Worm (Caenorhabditis elegans): ENCODE measurements around the gene str-161.
"Not testable (repeated sequence)": the region's sequence is repeated elsewhere in the genome, so short reads cannot be mapped to it uniquely, and the experiment has no call there.

Gene str-161

ce11 chrIV:4903961-4904360 is at the start of gene str-161:
TSS of gene str-161 (minus strand) at chrIV:4904061.
- TF ChIP-seq snpc-1.1 (tag; optimal IDR thresholded peaks at IDR 0.05; ENCODE audit: insufficient read depth) (no peak), F23B12.7 (tag; optimal IDR thresholded peaks at IDR 0.05; ENCODE audit: insufficient read depth) (no peak), lir-1 (GFP tag; conservative IDR thresholded peaks at IDR 0.05) (no peak), ztf-22 (GFP tag; optimal IDR thresholded peaks at IDR 0.05) (no peak), tbx-9 (tag; optimal IDR thresholded peaks at IDR 0.05; ENCODE audit: borderline replicate concordance) (no peak), F39B2.1 (GFP tag; IDR thresholded peaks at IDR 0.05) (no peak), let-526 (GFP tag; IDR thresholded peaks at IDR 0.05) (no peak), aptf-3 (GFP tag; IDR thresholded peaks at IDR 0.05) (no peak), repo-1 (tag; optimal IDR thresholded peaks at IDR 0.05) (no peak), ztf-18 (tag; optimal IDR thresholded peaks at IDR 0.05) (no peak), C17E4.6 (GFP tag; IDR thresholded peaks at IDR 0.05) (no peak), bed-2 (GFP tag; IDR thresholded peaks at IDR 0.05) (no peak), nfyb-1 (GFP tag; IDR thresholded peaks at IDR 0.05) (no peak), unc-130 (GFP tag; optimal IDR thresholded peaks at IDR 0.05) (no peak), hlh-26 (GFP tag; conservative IDR thresholded peaks at IDR 0.05) (no peak), ztf-3 (GFP tag; optimal IDR thresholded peaks at IDR 0.05) (no peak), pha-4 (tag; optimal IDR thresholded peaks at IDR 0.05) (no peak), sdz-38 (tag; optimal IDR thresholded peaks at IDR 0.05) (no peak), dpl-1 (GFP tag; optimal IDR thresholded peaks at IDR 0.05) (no peak), ztf-26 (tag; optimal IDR thresholded peaks at IDR 0.05) (no peak)

- TF ChIP-seq Y53G8AR.9 (GFP tag; conservative IDR thresholded peaks at IDR 0.05) (0 out of 2 replicates have a peak, but pooled peaks have one; percentile 50), tbp1 (GFP tag; optimal IDR thresholded peaks at IDR 0.05) (peak; percentile 89), rpc-1 (optimal IDR thresholded peaks at IDR 0.05) (peak; percentile 44), rpc-1 (tag; optimal IDR thresholded peaks at IDR 0.05) (peak; percentile 64), B0261.1 (tag; optimal IDR thresholded peaks at IDR 0.05) (peak; percentile 69), bed-1 (GFP tag; IDR thresholded peaks at IDR 0.05) (peak; percentile 76; the same call in 1 of the 2 replicates), ceh-100 (GFP tag; IDR thresholded peaks at IDR 0.05) (peak; percentile 58), madf-8 (GFP tag; conservative IDR thresholded peaks at IDR 0.05) (0 out of 2 replicates have a peak, but pooled peaks have one; percentile 18), T07F8.4 (tag; optimal IDR thresholded peaks at IDR 0.05) (peak; percentile 16), snpc-4 (tag; optimal IDR thresholded peaks at IDR 0.05) (peak in 1 of 4 experiments; percentile 83), rcor-1 (GFP tag; IDR thresholded peaks at IDR 0.05) (peak; percentile 24; the same call in 1 of the 2 replicates), let-526 (GFP tag; IDR thresholded peaks at IDR 0.05) (0 out of 2 replicates have a peak, but pooled peaks have one; percentile 44)
- TF ChIP-seq snpc-4 (GFP tag; optimal IDR thresholded peaks at IDR 0.05): not testable (repeated sequence)
Observed at ce11 chrIV:4949729-4950128, 45.9 kb upstream of the str-161 start.

DNA sequence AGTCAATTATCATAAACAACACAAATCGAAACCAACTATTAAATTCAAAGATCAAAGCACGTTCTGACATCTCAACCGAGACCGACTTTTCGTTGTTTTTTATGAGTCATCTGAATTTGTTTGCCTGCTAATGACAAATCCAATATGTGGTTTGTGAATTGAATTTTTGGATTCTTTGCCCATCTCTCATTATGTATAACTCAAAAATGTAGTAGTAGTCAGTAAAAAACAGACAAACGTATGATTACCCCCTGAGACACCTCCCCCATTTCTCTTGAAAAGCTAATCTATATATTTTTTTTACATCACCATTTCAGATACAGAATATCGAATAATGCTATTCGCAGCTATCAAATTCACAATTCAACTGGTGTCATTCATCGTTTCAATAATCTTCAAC is 41.9 kb upstream of the str-161 start, which contains the start of gene str-169:
Gene str-169, plus strand, starts transcription at position 301 of the 400 bp plus-strand sequence.
- TF ChIP-seq D2030.7 (GFP tag; IDR thresholded peaks at IDR 0.05) (no peak), hmg-20 (GFP tag; IDR thresholded peaks at IDR 0.05) (no peak), rpc-1 (optimal IDR thresholded peaks at IDR 0.05) (no peak), rpc-1 (tag; optimal IDR thresholded peaks at IDR 0.05) (no peak), sdz-38 (tag; optimal IDR thresholded peaks at IDR 0.05) (no peak), lsy-27 (tag; optimal IDR thresholded peaks at IDR 0.05; ENCODE audit: borderline replicate concordance, insufficient read depth) (no peak), hsf-1 (GFP tag; IDR thresholded peaks at IDR 0.05) (no peak), rec-8 (tag; optimal IDR thresholded peaks at IDR 0.05) (no peak), ama-1 (optimal IDR thresholded peaks at IDR 0.05) (no peak), ama-1 (GFP tag; optimal IDR thresholded peaks at IDR 0.05) (no peak)

All from whole organism, young adult.